Worm (Caenorhabditis elegans) whole organism, young adult: ENCODE measurements around the gene Y22F5A.11.

Experiments used
- F10E7.11 ChIP-seq: sonication (generic microtip); optimal IDR thresholded peaks from 2 replicates; lab custom pipeline; 2017; ENCODE audit warnings: mild to moderate bottlenecking, missing genetic modification characterization, moderate library complexity, missing compliant biosample characterization
- F23B12.7 ChIP-seq: sonication (generic microtip); optimal IDR thresholded peaks from 2 replicates; lab custom pipeline; 2017; ENCODE audit warnings: missing genetic modification characterization, mild to moderate bottlenecking, missing compliant biosample characterization, antibody characterized with exemption, moderate library complexity; ENCODE audit not compliant: insufficient read depth
- F33H1.4 ChIP-seq: fragments of 200-800 bp; sonication (Bioruptor generic); IDR thresholded peaks from 2 replicates; pipeline ENCODE4 v1.3.6; 2022; ENCODE audit warnings: missing genetic modification reagents, missing genetic modification characterization, missing compliant biosample characterization
- F37B4.10 ChIP-seq: fragments of 200-800 bp; sonication (Bioruptor generic); IDR thresholded peaks from 2 replicates; pipeline ENCODE4 v1.3.6; 2022; ENCODE audit warnings: missing genetic modification characterization, missing compliant biosample characterization
- F49E8.2 ChIP-seq: sonication (generic microtip); optimal IDR thresholded peaks from 3 replicates; lab custom pipeline; 2017; ENCODE audit warnings: missing genetic modification characterization, mild to moderate bottlenecking, missing compliant biosample characterization, antibody characterized with exemption, moderate library complexity; ENCODE audit not compliant: insufficient read depth
- F57A8.1 ChIP-seq: fragments of 200-800 bp; sonication (Bioruptor generic); optimal IDR thresholded peaks from 2 replicates; lab custom pipeline; 2018; ENCODE audit warnings: mild to moderate bottlenecking, missing genetic modification characterization, moderate library complexity, missing compliant biosample characterization
- F57C9.4 ChIP-seq: sonication (generic microtip); optimal IDR thresholded peaks from 2 replicates; lab custom pipeline; 2017; ENCODE audit warnings: mild to moderate bottlenecking, missing genetic modification characterization, missing compliant biosample characterization
- T07F8.4 ChIP-seq: sonication (generic microtip); optimal IDR thresholded peaks from 2 replicates; lab custom pipeline; 2016; ENCODE audit warnings: mild to moderate bottlenecking, missing genetic modification characterization, moderate library complexity, missing compliant biosample characterization
- Y53F4B.3 ChIP-seq: fragments of 200-800 bp; sonication (Bioruptor generic); IDR thresholded peaks from 2 replicates; pipeline ENCODE4 v1.3.6; 2022; ENCODE audit warnings: missing genetic modification reagents, missing genetic modification characterization, missing compliant biosample characterization
- Y53G8AR.9 ChIP-seq: fragments of 200-800 bp; sonication (Bioruptor generic); conservative IDR thresholded peaks from 2 replicates; pipeline ENCODE4 v1.3.6; 2022; ENCODE audit warnings: missing genetic modification reagents, missing genetic modification characterization, missing compliant biosample characterization
- Y67H2A.10 ChIP-seq: fragments of 200-800 bp; sonication (Bioruptor generic); conservative IDR thresholded peaks from 2 replicates; pipeline ENCODE4 v1.3.6; 2022; ENCODE audit warnings: missing genetic modification reagents, missing genetic modification characterization, missing compliant biosample characterization
- Y79H2A.3 ChIP-seq: fragments of 200-800 bp; sonication (Bioruptor generic); conservative IDR thresholded peaks from 2 replicates; pipeline ENCODE4 v1.3.6; 2022; ENCODE audit warnings: missing genetic modification reagents, missing genetic modification characterization, missing compliant biosample characterization
- Y95B8A.8 ChIP-seq: fragments of 200-800 bp; sonication (Bioruptor generic); IDR thresholded peaks from 2 replicates; pipeline ENCODE4 v1.3.6; 2022; ENCODE audit warnings: missing genetic modification reagents, missing genetic modification characterization, missing compliant biosample characterization
- aptf-3 ChIP-seq: fragments of 200-800 bp; sonication (Bioruptor generic); IDR thresholded peaks from 2 replicates; pipeline ENCODE4 v1.3.6; 2022; ENCODE audit warnings: missing genetic modification characterization, missing compliant biosample characterization
- atf-7 ChIP-seq: sonication (generic microtip); optimal IDR thresholded peaks from 2 replicates; lab custom pipeline; 2017; ENCODE audit warnings: mild to moderate bottlenecking, missing genetic modification characterization, missing compliant biosample characterization
- cebp-1 ChIP-seq, 2 experiments: fragments of 200-800 bp in 1 of 2; sonication (Bioruptor generic) in 1 of 2; sonication (generic microtip) in 1 of 2; IDR thresholded peaks in 1 of 2; optimal IDR thresholded peaks in 1 of 2; 2 replicates each; pipeline versions ENCODE4 v1.3.6 to Lab custom; 2017 to 2022; ENCODE audit warnings: missing compliant biosample characterization in 2 of 2, missing genetic modification characterization in 2 of 2, mild to moderate bottlenecking in 1 of 2, missing genetic modification reagents in 1 of 2, moderate library complexity in 1 of 2
- ceh-100 ChIP-seq: fragments of 200-800 bp; sonication (Bioruptor generic); IDR thresholded peaks from 2 replicates; pipeline ENCODE4 v1.3.6; 2022; ENCODE audit warnings: missing genetic modification reagents, missing genetic modification characterization, missing compliant biosample characterization
- chd-7 ChIP-seq: sonication (generic microtip); optimal IDR thresholded peaks from 2 replicates; lab custom pipeline; 2016; ENCODE audit warnings: mild to moderate bottlenecking, missing genetic modification characterization, moderate library complexity, missing compliant biosample characterization
- dox-1 ChIP-seq: fragments of 200-800 bp; sonication (Bioruptor generic); IDR thresholded peaks from 2 replicates; pipeline ENCODE4 v1.3.6; 2022; ENCODE audit warnings: missing genetic modification reagents, missing genetic modification characterization, missing compliant biosample characterization
- efl-1 ChIP-seq: fragments of 150-350 bp; optimal IDR thresholded peaks from 2 replicates; lab custom pipeline; 2014; ENCODE audit warnings: missing biosample characterization, missing genetic modification reagents, missing genetic modification characterization
- egl-44 ChIP-seq: fragments of 200-800 bp; sonication (Bioruptor generic); IDR thresholded peaks from 2 replicates; pipeline ENCODE4 v1.3.6; 2022; ENCODE audit warnings: missing genetic modification reagents, missing genetic modification characterization, missing compliant biosample characterization
- hlh-12 ChIP-seq: sonication (generic microtip); optimal IDR thresholded peaks from 2 replicates; lab custom pipeline; 2016; ENCODE audit warnings: missing genetic modification characterization, missing compliant biosample characterization
- hlh-26 ChIP-seq: fragments of 200-800 bp; sonication (Bioruptor generic); conservative IDR thresholded peaks from 2 replicates; pipeline ENCODE4 v1.3.6; 2022; ENCODE audit warnings: missing genetic modification reagents, missing genetic modification characterization, missing compliant biosample characterization
- let-526 ChIP-seq: fragments of 200-800 bp; sonication (Bioruptor generic); IDR thresholded peaks from 2 replicates; pipeline ENCODE4 v1.3.6; 2022; ENCODE audit warnings: missing genetic modification reagents, missing genetic modification characterization, missing compliant biosample characterization
- lin-26 ChIP-seq: fragments of 200-800 bp; sonication (Bioruptor generic); IDR thresholded peaks from 2 replicates; pipeline ENCODE4 v1.3.6; 2022; ENCODE audit warnings: missing genetic modification reagents, missing genetic modification characterization, missing compliant biosample characterization
- lin-35 ChIP-seq, 3 experiments: fragments of 150-350 bp in 2 of 3; sonication (generic microtip) in 1 of 3; optimal IDR thresholded peaks; 2 replicates each; lab custom pipeline; 2014 to 2018; ENCODE audit warnings: missing biosample characterization in 3 of 3, missing genetic modification characterization in 3 of 3, missing genetic modification reagents in 3 of 3
- lir-1 ChIP-seq: fragments of 200-800 bp; sonication (Bioruptor generic); conservative IDR thresholded peaks from 2 replicates; pipeline ENCODE4 v1.3.6; 2022; ENCODE audit warnings: missing genetic modification reagents, missing genetic modification characterization, missing compliant biosample characterization
- lsy-27 ChIP-seq: sonication (generic microtip); optimal IDR thresholded peaks from 2 replicates; lab custom pipeline; 2017; ENCODE audit warnings: missing genetic modification characterization, mild to moderate bottlenecking, missing compliant biosample characterization, antibody characterized with exemption, missing genotype, borderline replicate concordance; ENCODE audit not compliant: insufficient read depth
- madf-8 ChIP-seq: fragments of 200-800 bp; sonication (Bioruptor generic); conservative IDR thresholded peaks from 2 replicates; pipeline ENCODE4 v1.3.6; 2022; ENCODE audit warnings: missing genetic modification reagents, missing genetic modification characterization, missing compliant biosample characterization
- mcd-1 ChIP-seq: fragments of 200-800 bp; sonication (Bioruptor generic); IDR thresholded peaks from 2 replicates; pipeline ENCODE4 v1.3.6; 2022; ENCODE audit warnings: missing genetic modification reagents, missing genetic modification characterization, missing compliant biosample characterization
- nfya-2 ChIP-seq: fragments of 200-800 bp; sonication (Bioruptor generic); IDR thresholded peaks from 2 replicates; pipeline ENCODE4 v1.3.6; 2022; ENCODE audit warnings: missing genetic modification reagents, missing genetic modification characterization, missing compliant biosample characterization
- nfyb-1 ChIP-seq: fragments of 200-800 bp; sonication (Bioruptor generic); IDR thresholded peaks from 2 replicates; pipeline ENCODE4 v1.3.6; 2022; ENCODE audit warnings: missing genetic modification reagents, missing genetic modification characterization, missing compliant biosample characterization
- pha-4 ChIP-seq: fragments of 150-350 bp; sonication (generic microtip); optimal IDR thresholded peaks from 2 replicates; lab custom pipeline; 2014; ENCODE audit warnings: missing biosample characterization, missing genetic modification reagents, missing genetic modification characterization
- rcor-1 ChIP-seq: fragments of 200-800 bp; sonication (Bioruptor generic); IDR thresholded peaks from 2 replicates; pipeline ENCODE4 v1.3.6; 2022; ENCODE audit warnings: missing genetic modification reagents, missing genetic modification characterization, missing compliant biosample characterization
- sdz-38 ChIP-seq: sonication (generic microtip); optimal IDR thresholded peaks from 2 replicates; lab custom pipeline; 2016; ENCODE audit warnings: missing genotype, missing genetic modification characterization, missing compliant biosample characterization
- snpc-1.3 ChIP-seq: sonication (generic microtip); optimal IDR thresholded peaks from 2 replicates; lab custom pipeline; 2017; ENCODE audit warnings: missing genetic modification characterization, mild to moderate bottlenecking, missing compliant biosample characterization, antibody characterized with exemption, moderate library complexity, missing genotype, missing genetic modification reagents; ENCODE audit not compliant: insufficient read depth
- snpc-4 ChIP-seq, 5 experiments: fragments of 150-350 bp in 1 of 5; sonication (generic microtip) in 4 of 5; optimal IDR thresholded peaks; 2 replicates each; lab custom pipeline; 2014 to 2018; ENCODE audit warnings: missing genetic modification characterization in 5 of 5, missing biosample characterization in 3 of 5, antibody characterized with exemption in 2 of 5, mild to moderate bottlenecking in 2 of 5, missing compliant biosample characterization in 2 of 5, missing genotype in 2 of 5, moderate library complexity in 2 of 5, missing genetic modification reagents in 1 of 5
- tbx-9 ChIP-seq: sonication (generic microtip); optimal IDR thresholded peaks from 2 replicates; lab custom pipeline; 2016; ENCODE audit warnings: borderline replicate concordance, missing genetic modification characterization, inconsistent platforms, missing compliant biosample characterization
- unc-130 ChIP-seq: sonication (generic microtip); optimal IDR thresholded peaks from 2 replicates; lab custom pipeline; 2016; ENCODE audit warnings: missing genetic modification reagents, missing genetic modification characterization, missing compliant biosample characterization
- ztf-22 ChIP-seq: fragments of 200-800 bp; sonication (Bioruptor generic); optimal IDR thresholded peaks from 2 replicates; lab custom pipeline; 2018; ENCODE audit warnings: mild to moderate bottlenecking, missing genetic modification characterization, moderate library complexity, missing compliant biosample characterization
- ztf-28 ChIP-seq: fragments of 200-800 bp; sonication (Bioruptor generic); IDR thresholded peaks from 2 replicates; pipeline ENCODE4 v1.3.6; 2022; ENCODE audit warnings: missing genetic modification reagents, missing genetic modification characterization, missing compliant biosample characterization
- ztf-6 ChIP-seq: fragments of 200-800 bp; sonication (Bioruptor generic); IDR thresholded peaks from 2 replicates; pipeline ENCODE4 v1.3.6; 2022; ENCODE audit warnings: missing genetic modification reagents, missing genetic modification characterization, missing compliant biosample characterization

Gene Y22F5A.11

DNA sequence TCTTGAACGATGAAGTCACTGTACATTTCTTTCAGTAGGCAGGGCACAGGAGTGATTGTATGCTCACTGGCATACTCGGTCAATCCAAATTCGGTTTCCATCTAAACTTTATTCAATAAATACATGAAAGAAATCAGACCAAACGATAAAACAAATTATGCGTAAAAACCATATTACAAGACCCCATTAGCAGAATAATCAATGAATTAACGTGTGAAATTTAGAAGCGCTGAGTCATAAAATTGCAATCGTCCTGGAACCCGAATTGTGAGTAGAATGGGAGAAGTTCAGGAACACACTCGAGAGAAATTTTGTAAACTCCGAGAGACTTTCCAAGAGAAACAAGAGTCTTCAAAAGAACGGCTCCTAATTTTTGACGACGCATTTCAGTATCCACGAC is 44.0 kb upstream of the Y22F5A.11 start, which contains the start of gene B0024.11:
Gene B0024.11, minus strand, starts transcription at position 101 of the 400 bp plus-strand sequence.
- TF ChIP-seq dox-1 (GFP tag; lab: Robert Waterston, UW) (no peak), pha-4 (tag; lab: Kevin White, UChicago) (no peak), F57A8.1 (GFP tag; lab: Kevin White, UChicago) (no peak), Y79H2A.3 (GFP tag; lab: Robert Waterston, UW) (no peak), chd-7 (no peak), nfyb-1 (GFP tag; lab: Robert Waterston, UW) (no peak), lir-1 (GFP tag; lab: Robert Waterston, UW) (no peak), T07F8.4 (no peak), ceh-100 (GFP tag; lab: Robert Waterston, UW) (no peak), F33H1.4 (no peak), lsy-27 (tag; lab: Kevin White, UChicago) (no peak), madf-8 (GFP tag; lab: Robert Waterston, UW) (no peak), mcd-1 (GFP tag; lab: Robert Waterston, UW) (no peak), atf-7 (tag; lab: Kevin White, UChicago) (no peak), tbx-9 (tag; lab: Kevin White, UChicago) (no peak), lin-26 (GFP tag; lab: Robert Waterston, UW) (no peak), Y53F4B.3 (no peak), ztf-22 (GFP tag; lab: Kevin White, UChicago) (no peak), F49E8.2 (no peak)
- TF ChIP-seq, all 124 proteins: peak for 0

DNA sequence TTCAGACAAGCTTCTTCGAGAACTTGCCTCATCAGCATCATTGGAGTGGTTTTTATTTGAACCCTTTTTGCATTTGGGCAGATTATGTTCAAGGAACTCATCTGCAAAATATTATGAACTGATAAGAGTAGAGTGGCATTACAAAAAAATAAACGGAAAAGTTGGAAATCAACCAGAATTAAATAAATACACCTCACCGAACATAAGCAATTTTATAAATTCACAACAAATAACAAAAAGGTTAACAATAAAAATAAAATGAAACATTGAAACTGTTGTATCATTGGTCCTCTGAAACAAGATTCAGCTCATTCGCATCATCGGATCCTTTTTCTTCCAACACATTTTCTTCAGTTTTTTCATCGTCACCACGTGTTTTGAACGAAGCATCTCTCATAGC is 41.8 kb upstream of the Y22F5A.11 start, which contains the start of gene asps-1:
Gene asps-1, minus strand, starts transcription at position 101 of the 400 bp plus-strand sequence.
- TF ChIP-seq ztf-6 (GFP tag; lab: Robert Waterston, UW) (no peak), rcor-1 (no peak), unc-130 (GFP tag; lab: Kevin White, UChicago) (no peak), snpc-1.3 (tag; lab: Kevin White, UChicago) (no peak), aptf-3 (GFP tag; lab: Robert Waterston, UW) (no peak), F57C9.4 (tag; lab: Kevin White, UChicago) (no peak), sdz-38 (no peak), snpc-4 (GFP tag; optimal IDR thresholded peaks at IDR 0.05; lab: Kevin White, UChicago) (no peak), snpc-4 (tag; optimal IDR thresholded peaks at IDR 0.05; lab: Kevin White, UChicago) (no peak), lin-35 (GFP tag; optimal IDR thresholded peaks at IDR 0.05; lab: Kevin White, UChicago) (no peak), nfya-2 (no peak), egl-44 (no peak), F37B4.10 (no peak), F57A8.1 (GFP tag; lab: Kevin White, UChicago) (no peak), chd-7 (no peak)

DNA sequence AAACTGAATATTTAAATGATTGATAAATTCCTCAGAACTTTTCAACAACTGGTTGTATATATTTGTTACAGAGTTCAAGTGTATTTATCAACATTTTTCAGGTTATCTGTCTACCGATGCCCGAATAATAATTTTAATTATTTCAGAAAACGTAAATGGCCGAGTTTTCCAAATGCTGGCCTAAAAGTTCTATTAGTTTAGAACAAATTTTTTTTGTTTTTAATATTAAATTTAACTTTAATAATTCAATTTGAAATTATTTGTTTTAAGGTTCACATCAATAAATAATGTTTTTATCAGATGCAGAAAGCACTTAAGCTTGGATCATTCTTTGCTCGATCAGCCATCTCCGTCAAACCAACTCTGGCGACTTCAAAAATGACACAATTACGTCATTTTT is 38.9 kb upstream of the Y22F5A.11 start, which contains the start of gene trx-2:
Gene trx-2, plus strand, starts transcription at position 301 of the 400 bp plus-strand sequence.
- TF ChIP-seq F10E7.11 (tag; lab: Kevin White, UChicago) (no peak), Y53G8AR.9 (GFP tag; lab: Robert Waterston, UW) (no peak)

DNA sequence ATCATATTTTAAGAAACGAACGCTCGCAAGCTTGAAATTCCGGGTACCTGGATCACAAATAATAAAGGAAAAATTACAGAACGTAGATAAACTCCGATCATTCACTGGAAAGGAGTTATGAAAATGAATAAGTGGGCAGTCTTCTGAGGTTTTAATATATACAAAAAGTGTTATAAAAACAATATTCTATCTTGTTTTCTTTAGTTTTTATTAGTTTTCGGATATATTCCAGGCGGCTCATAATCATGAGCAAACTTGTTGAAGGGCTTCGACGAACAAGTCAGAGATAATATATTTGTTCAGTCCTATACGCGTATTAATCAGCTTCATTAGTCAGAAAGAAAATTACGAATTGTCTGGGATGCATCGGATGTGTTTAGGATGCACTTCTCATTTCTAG is 38.5 kb upstream of the Y22F5A.11 start, which contains the start of gene gcy-6:
Gene gcy-6, minus strand, starts transcription at position 101 of the 400 bp plus-strand sequence.
- no peak for TF ChIP-seq madf-8 (GFP tag; lab: Robert Waterston, UW)
- TF ChIP-seq ztf-28 (GFP tag; lab: Robert Waterston, UW): no peak
- TF ChIP-seq F49E8.2: no peak
- TF ChIP-seq Y79H2A.3 (GFP tag; lab: Robert Waterston, UW): no peak
- TF ChIP-seq efl-1 (GFP tag; lab: Kevin White, UChicago): no peak
- TF ChIP-seq let-526 (GFP tag; lab: Robert Waterston, UW): no peak
- TF ChIP-seq hlh-26 (GFP tag; lab: Robert Waterston, UW): no peak
- no peak for TF ChIP-seq cebp-1 (GFP tag; IDR thresholded peaks at IDR 0.05; lab: Robert Waterston, UW)
- no peak for TF ChIP-seq cebp-1 (tag; optimal IDR thresholded peaks at IDR 0.05; lab: Kevin White, UChicago)
- TF ChIP-seq Y67H2A.10 (GFP tag; lab: Robert Waterston, UW): no peak
- TF ChIP-seq F23B12.7 (tag; lab: Kevin White, UChicago): no peak
- TF ChIP-seq mcd-1 (GFP tag; lab: Robert Waterston, UW): no peak
- no peak for TF ChIP-seq Y95B8A.8 (GFP tag; lab: Robert Waterston, UW)
- TF ChIP-seq tbx-9 (tag; lab: Kevin White, UChicago): no peak
- TF ChIP-seq hlh-12 (tag; lab: Kevin White, UChicago): no peak
